Fruit fly (Drosophila melanogaster): ENCODE data around the gene PolD1.
A peak's percentile ranks its signal among the peaks of the same experiment; 100 is the strongest.

PolD1 gene

DNA sequence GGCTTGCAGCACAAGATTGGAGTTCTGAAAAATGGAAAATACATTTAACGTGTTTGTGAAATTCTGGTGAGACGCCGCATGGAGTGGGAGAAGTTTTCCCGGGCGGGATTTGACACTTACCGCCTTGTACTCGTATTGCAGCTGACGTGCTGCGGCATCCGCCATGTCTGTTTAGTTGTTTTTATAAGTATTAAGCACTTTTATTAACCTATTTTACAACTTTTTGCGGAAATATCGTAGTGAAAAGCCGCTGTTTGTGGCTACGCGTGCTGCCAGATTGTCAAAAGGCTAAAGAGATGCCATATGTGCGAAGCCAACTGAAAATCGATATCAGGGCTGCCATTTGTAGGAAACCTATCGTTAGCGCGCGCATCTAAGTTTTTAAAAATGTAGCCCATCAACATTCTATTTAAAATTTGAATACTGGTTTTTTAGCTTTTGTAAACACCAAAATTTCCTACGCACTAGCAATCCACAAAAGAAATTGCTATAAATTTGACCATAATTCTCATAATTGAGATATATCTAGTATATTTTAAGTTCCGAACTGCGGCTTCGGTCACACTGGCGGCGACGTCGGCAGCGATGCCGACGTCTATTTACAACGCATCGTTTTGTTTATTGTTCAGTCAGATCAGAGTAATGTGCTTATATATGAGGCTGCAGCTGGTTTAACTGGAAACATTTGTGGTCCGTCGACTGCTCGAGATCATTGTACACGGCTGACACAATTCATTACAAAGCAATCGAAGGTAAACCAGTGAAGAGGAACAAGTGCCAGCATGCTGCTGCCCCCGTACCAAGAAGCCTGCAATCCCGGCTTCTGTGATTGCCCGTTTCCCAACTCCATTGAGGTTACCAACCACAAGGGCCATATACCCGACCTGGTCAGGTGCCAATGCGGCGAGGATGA lies 19.8 kb downstream of the PolD1 start, which contains the start of the genes Brr2 and CG10516 (continued):
- TF ChIP-seq ssp (GFP tag; IDR thresholded peaks at IDR 0.05), result no peak
- no peak for TF ChIP-seq Dip2 (GFP tag; IDR thresholded peaks at IDR 0.05)
- 0 out of 2 replicates have a peak, but pooled peaks have one; percentile 5 for TF ChIP-seq CG1024 (GFP tag; IDR thresholded peaks at IDR 0.05)
- TF ChIP-seq CG30431 (GFP tag; optimal IDR thresholded peaks at IDR 0.05), result no peak
- no peak for TF ChIP-seq Kr (GFP tag; optimal IDR thresholded peaks at IDR 0.05)
- TF ChIP-seq Trl (optimal IDR thresholded peaks at IDR 0.05), result no peak
- TF ChIP-seq Trl (GFP tag; optimal IDR thresholded peaks at IDR 0.05), result no peak
- no peak for TF ChIP-seq CG3407 (GFP tag; optimal IDR thresholded peaks at IDR 0.05)
- TF ChIP-seq Ptx1 (GFP tag; IDR thresholded peaks at IDR 0.05), result no peak
- TF ChIP-seq CG12659 (GFP tag; optimal IDR thresholded peaks at IDR 0.05), result peak; percentile 67
- peak; percentile 19 for TF ChIP-seq twi (tag; optimal IDR thresholded peaks at IDR 0.05)
- TF ChIP-seq CG7963 (GFP tag; IDR thresholded peaks at IDR 0.05; ENCODE audit: partially characterized antibody), result 0 out of 3 replicates have a peak, but pooled peaks have one; percentile 45
- 0 out of 2 replicates have a peak, but pooled peaks have one; percentile 21 for TF ChIP-seq Awh (GFP tag; IDR thresholded peaks at IDR 0.05)
- TF ChIP-seq Hey (tag; optimal IDR thresholded peaks at IDR 0.05), result no peak
- TF ChIP-seq Doc2 (GFP tag; IDR thresholded peaks at IDR 0.05), result no peak
- no peak for TF ChIP-seq gem (tag; optimal IDR thresholded peaks at IDR 0.05)
- no peak for TF ChIP-seq CG2129 (GFP tag; IDR thresholded peaks at IDR 0.05; ENCODE audit: partially characterized antibody)
- TF ChIP-seq NFAT (GFP tag; IDR thresholded peaks at IDR 0.05), result no peak
- TF ChIP-seq CG8478 (optimal IDR thresholded peaks at IDR 0.05), result no peak
- TF ChIP-seq CG31224 (GFP tag; IDR thresholded peaks at IDR 0.05), result no peak
- no peak for TF ChIP-seq Ets65A (GFP tag)
- TF ChIP-seq Nf-YB (GFP tag; optimal IDR thresholded peaks at IDR 0.05), result no peak
- peak in 1 of 2 experiments; percentile 10 for TF ChIP-seq tll (GFP tag; optimal IDR thresholded peaks at IDR 0.05)
- TF ChIP-seq CG14014 (GFP tag; IDR thresholded peaks at IDR 0.05), result no peak
- no peak for TF ChIP-seq NfI (GFP tag; optimal IDR thresholded peaks at IDR 0.05)
- TF ChIP-seq Ada2b (GFP tag; IDR thresholded peaks at IDR 0.05), result no peak
- TF ChIP-seq Hsf (GFP tag; optimal IDR thresholded peaks at IDR 0.05), result no peak
- TF ChIP-seq Antp (GFP tag; optimal IDR thresholded peaks at IDR 0.05), result peak; percentile 10
- no peak for TF ChIP-seq hbn (GFP tag; IDR thresholded peaks at IDR 0.05; ENCODE audit: partially characterized antibody)
- TF ChIP-seq CG31365 (tag; optimal IDR thresholded peaks at IDR 0.05), result no peak
- TF ChIP-seq exex (tag; optimal IDR thresholded peaks at IDR 0.05), result no peak
- TF ChIP-seq mam (GFP tag; optimal IDR thresholded peaks at IDR 0.05), result no peak
- TF ChIP-seq CTCF (GFP tag; optimal IDR thresholded peaks at IDR 0.05), result no peak
- TF ChIP-seq zen (tag; optimal IDR thresholded peaks at IDR 0.05), result peak; percentile 15
- TF ChIP-seq sna (GFP tag; IDR thresholded peaks at IDR 0.05; ENCODE audit: partially characterized antibody), result 0 out of 2 replicates have a peak, but pooled peaks have one; percentile 32
- no peak for TF ChIP-seq CG14050 (GFP tag; IDR thresholded peaks at IDR 0.05)
- no peak for TF ChIP-seq CkIIα-i1 (GFP tag; IDR thresholded peaks at IDR 0.05)
- TF ChIP-seq CG10462 (GFP tag; optimal IDR thresholded peaks at IDR 0.05), result no peak
- no peak for TF ChIP-seq prd (optimal IDR thresholded peaks at IDR 0.05)
- TF ChIP-seq prd (GFP tag; IDR thresholded peaks at IDR 0.05), result 0 out of 3 replicates have a peak, but pooled peaks have one; percentile 17
- TF ChIP-seq Rfx (GFP tag; IDR thresholded peaks at IDR 0.05), result no peak
- no peak for TF ChIP-seq ham (GFP tag; IDR thresholded peaks at IDR 0.05)
- TF ChIP-seq Sry-δ (GFP tag; optimal IDR thresholded peaks at IDR 0.05), result peak; percentile 71
- TF ChIP-seq CG8089 (GFP tag; optimal IDR thresholded peaks at IDR 0.05), result no peak
- TF ChIP-seq CG4282 (GFP tag; optimal IDR thresholded peaks at IDR 0.05), result no peak
- TF ChIP-seq CHES-1-like (GFP tag; optimal IDR thresholded peaks at IDR 0.05), result peak; percentile 23
- TF ChIP-seq CG32532 (GFP tag; IDR thresholded peaks at IDR 0.05), result no peak
- TF ChIP-seq CG6765 (GFP tag; optimal IDR thresholded peaks at IDR 0.05), result no peak
- no peak for TF ChIP-seq pan (optimal IDR thresholded peaks at IDR 0.05)
- TF ChIP-seq pan (GFP tag; optimal IDR thresholded peaks at IDR 0.05 in 1 of 2, IDR thresholded peaks at IDR 0.05 in 1 of 2), result no peak
- peak; percentile 66 for TF ChIP-seq MBD-R2 (GFP tag; IDR thresholded peaks at IDR 0.05)
